Worm (Caenorhabditis elegans): Measurements from ENCODE around the gene Y66H1A.8.

ce11 chrIV:426597-426996 is 28.1 kb downstream of the Y66H1A.8 start:
- TF ChIP-seq ama-1 (optimal IDR thresholded peaks at IDR 0.05) (no peak), lin-13 (GFP tag; optimal IDR thresholded peaks at IDR 0.05) (no peak), nhr-77 (tag; optimal IDR thresholded peaks at IDR 0.05) (no peak), R02D3.7 (tag; optimal IDR thresholded peaks at IDR 0.05) (no peak), ceh-16 (tag; optimal IDR thresholded peaks at IDR 0.05) (no peak), nhr-11 (tag; optimal IDR thresholded peaks at IDR 0.05) (no peak), fos-1 (tag; optimal IDR thresholded peaks at IDR 0.05) (no peak), skn-1 (tag; optimal IDR thresholded peaks at IDR 0.05) (no peak), nhr-237 (tag; optimal IDR thresholded peaks at IDR 0.05) (no peak), sem-4 (tag; optimal IDR thresholded peaks at IDR 0.05) (no peak), nhr-12 (tag; optimal IDR thresholded peaks at IDR 0.05) (no peak), lsy-2 (tag; optimal IDR thresholded peaks at IDR 0.05) (no peak)

Data from whole organism, L2 larva.